Worm (Caenorhabditis elegans) whole organism, L2 larva: ENCODE data around the gene M60.7.

Source experiments
- fos-1 ChIP-seq: fragments of 150-350 bp; optimal IDR thresholded peaks from 2 replicates; lab custom pipeline; 2014; ENCODE audit warnings: missing biosample characterization, missing genetic modification characterization
- lin-39 ChIP-seq: fragments of 150-350 bp; optimal IDR thresholded peaks from 2 replicates; lab custom pipeline; 2014; ENCODE audit warnings: missing biosample characterization, missing genetic modification reagents, missing genetic modification characterization
- nhr-12 ChIP-seq: fragments of 150-350 bp; optimal IDR thresholded peaks from 2 replicates; lab custom pipeline; 2014; ENCODE audit warnings: missing biosample characterization, missing genetic modification characterization
- nhr-23 ChIP-seq: fragments of 150-350 bp; optimal IDR thresholded peaks from 2 replicates; lab custom pipeline; 2014; ENCODE audit warnings: missing biosample characterization, missing genetic modification reagents, missing genetic modification characterization
- sem-4 ChIP-seq: fragments of 150-350 bp; optimal IDR thresholded peaks from 2 replicates; lab custom pipeline; 2014; ENCODE audit warnings: missing biosample characterization, missing genetic modification reagents, missing genetic modification characterization
- ztf-1 ChIP-seq: fragments of 200-800 bp; sonication (Bioruptor generic); conservative IDR thresholded peaks from 2 replicates; pipeline ENCODE4 v1.3.6; 2022; ENCODE audit warnings: missing genetic modification characterization, missing compliant biosample characterization

- TF ChIP-seq sem-4 (tag; lab: Kevin White, UChicago), result no peak
- TF ChIP-seq nhr-23 (tag; lab: Kevin White, UChicago), result no peak
- no peak for TF ChIP-seq lin-39
- no peak for TF ChIP-seq nhr-12 (tag; lab: Kevin White, UChicago)
- TF ChIP-seq ztf-1 (GFP tag; lab: Robert Waterston, UW), result no peak
- TF ChIP-seq fos-1 (tag; lab: Kevin White, UChicago), result no peak
These were observed 41.5 kb downstream of the M60.7 start, which contains the start of gene K02A6.1 for ce11 chrX:8219428-8219827.
